Fruit fly (Drosophila melanogaster): ENCODE data around the gene Ugt303A1.

The Ugt303A1 gene

DNA sequence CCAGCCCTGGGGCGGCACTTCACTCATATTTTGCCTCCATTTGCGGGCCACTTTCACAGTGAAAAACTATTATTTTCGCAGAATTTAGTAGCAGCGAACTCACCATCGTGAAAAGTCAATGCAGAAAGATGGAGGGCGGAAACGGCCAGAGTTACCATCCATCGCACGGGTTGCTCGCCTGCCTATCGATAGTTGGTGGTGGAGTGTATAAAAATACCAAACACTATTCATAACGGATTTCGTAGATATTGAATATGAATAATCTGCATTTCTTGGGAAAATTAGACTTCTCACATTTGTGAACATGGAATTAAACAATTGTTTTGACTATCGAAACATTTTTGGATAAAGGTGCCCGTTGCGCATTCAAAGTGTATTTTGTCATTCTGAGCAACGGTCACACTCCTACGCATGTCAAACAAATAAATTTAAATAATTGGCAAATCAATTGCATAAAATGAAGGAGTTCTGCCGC lies 40.9 kb downstream of the Ugt303A1 start, which contains the start of the genes RpS25 and CG4820 (continued):
- peak; percentile 75 for TF ChIP-seq ara (GFP tag; IDR thresholded peaks at IDR 0.05)
- peak; percentile 96 for TF ChIP-seq CG33213 (GFP tag; optimal IDR thresholded peaks at IDR 0.05)
- peak; percentile 75 for TF ChIP-seq bab2 (GFP tag; optimal IDR thresholded peaks at IDR 0.05)
- peak; percentile 71 for TF ChIP-seq Dek (tag; optimal IDR thresholded peaks at IDR 0.05)
- peak in 1 of 3 experiments; percentile 66 for TF ChIP-seq Stat92E (GFP tag; optimal IDR thresholded peaks at IDR 0.05)
- no peak for TF ChIP-seq pita (GFP tag; optimal IDR thresholded peaks at IDR 0.05)
- peak; percentile 95 for TF ChIP-seq nau (GFP tag; optimal IDR thresholded peaks at IDR 0.05)
- TF ChIP-seq trh (GFP tag; optimal IDR thresholded peaks at IDR 0.05) = peak; percentile 86
- peak; percentile 93 for TF ChIP-seq Rfx (GFP tag; IDR thresholded peaks at IDR 0.05)
- TF ChIP-seq CG7786 (GFP tag; optimal IDR thresholded peaks at IDR 0.05) = peak; percentile 81
- no peak for TF ChIP-seq CkIIα-i1 (GFP tag; IDR thresholded peaks at IDR 0.05)
- TF ChIP-seq NC2α (GFP tag; optimal IDR thresholded peaks at IDR 0.05) = peak; percentile 84
- peak; percentile 88 for TF ChIP-seq stwl (tag; optimal IDR thresholded peaks at IDR 0.05)
- TF ChIP-seq ken (GFP tag; IDR thresholded peaks at IDR 0.05) = peak; percentile 78
- peak; percentile 81 for TF ChIP-seq jumu (GFP tag; optimal IDR thresholded peaks at IDR 0.05)
- peak; percentile 58; the same call in 1 of the 2 replicates for TF ChIP-seq danr (GFP tag; IDR thresholded peaks at IDR 0.05)
- peak; percentile 76 for TF ChIP-seq CG10462 (GFP tag; optimal IDR thresholded peaks at IDR 0.05)
- peak; percentile 97 for TF ChIP-seq dm (GFP tag; optimal IDR thresholded peaks at IDR 0.05)
- TF ChIP-seq CG3281 (GFP tag; optimal IDR thresholded peaks at IDR 0.05) = peak; percentile 95
- peak; percentile 86 for TF ChIP-seq unpg (GFP tag; optimal IDR thresholded peaks at IDR 0.05)
- no peak; the same call in 1 of the 2 replicates for TF ChIP-seq Poxn (GFP tag; IDR thresholded peaks at IDR 0.05)
- TF ChIP-seq CG3407 (GFP tag; optimal IDR thresholded peaks at IDR 0.05) = peak; percentile 87
- peak; percentile 98 for TF ChIP-seq CG7987 (GFP tag; optimal IDR thresholded peaks at IDR 0.05)
- TF ChIP-seq CG3838 (GFP tag; optimal IDR thresholded peaks at IDR 0.05) = peak; percentile 75
- peak; percentile 84 for TF ChIP-seq twi (tag; optimal IDR thresholded peaks at IDR 0.05)
- TF ChIP-seq CG10321 (GFP tag; IDR thresholded peaks at IDR 0.05) = peak; percentile 54
- peak; percentile 82 for TF ChIP-seq CG12744 (GFP tag; optimal IDR thresholded peaks at IDR 0.05)
- peak; percentile 67; the same call in 2 of the 3 replicates for TF ChIP-seq zen2 (GFP tag; IDR thresholded peaks at IDR 0.05; ENCODE audit: partially characterized antibody)
- peak; percentile 82 for TF ChIP-seq CG8388 (GFP tag; optimal IDR thresholded peaks at IDR 0.05)
- peak; percentile 77; the same call in 1 of the 2 replicates for TF ChIP-seq seq (GFP tag; IDR thresholded peaks at IDR 0.05)
- peak; percentile 81 for TF ChIP-seq Optix (GFP tag; IDR thresholded peaks at IDR 0.05)
- peak; percentile 77 for TF ChIP-seq CG2129 (GFP tag; IDR thresholded peaks at IDR 0.05; ENCODE audit: partially characterized antibody)
- TF ChIP-seq MBD-R2 (GFP tag; IDR thresholded peaks at IDR 0.05) = peak; percentile 91
- TF ChIP-seq peb (GFP tag; IDR thresholded peaks at IDR 0.05) = peak; percentile 54; the same call in 1 of the 2 replicates
- peak; percentile 95 for TF ChIP-seq HHEX (GFP tag; optimal IDR thresholded peaks at IDR 0.05)
- TF ChIP-seq so (GFP tag; IDR thresholded peaks at IDR 0.05) = peak; percentile 85
- peak; percentile 89 for TF ChIP-seq amos (GFP tag; IDR thresholded peaks at IDR 0.05; ENCODE audit: partially characterized antibody)
- peak; percentile 90 for TF ChIP-seq Lhr (GFP tag; optimal IDR thresholded peaks at IDR 0.05)
- peak; percentile 72 for TF ChIP-seq CG10959 (GFP tag; IDR thresholded peaks at IDR 0.05)
- peak; percentile 92 for TF ChIP-seq HmgZ (tag; optimal IDR thresholded peaks at IDR 0.05)
- TF ChIP-seq kni (GFP tag; optimal IDR thresholded peaks at IDR 0.05) = peak; percentile 95
- TF ChIP-seq CG15269 (tag; optimal IDR thresholded peaks at IDR 0.05) = peak; percentile 84
- TF ChIP-seq run (tag; optimal IDR thresholded peaks at IDR 0.05) = peak; percentile 84
- TF ChIP-seq fd96Cb (tag; optimal IDR thresholded peaks at IDR 0.05) = peak; percentile 73
- TF ChIP-seq bowl (GFP tag; IDR thresholded peaks at IDR 0.05) = peak; percentile 71
- peak; percentile 87 for TF ChIP-seq CG16813 (GFP tag; IDR thresholded peaks at IDR 0.05; ENCODE audit: partially characterized antibody)
- TF ChIP-seq HmgD (GFP tag; optimal IDR thresholded peaks at IDR 0.05) = peak; percentile 90
- peak; percentile 98 for TF ChIP-seq mirr (GFP tag; optimal IDR thresholded peaks at IDR 0.05)
- TF ChIP-seq hkb (optimal IDR thresholded peaks at IDR 0.05) = peak; percentile 92
- peak; percentile 90 for TF ChIP-seq hkb (GFP tag; IDR thresholded peaks at IDR 0.05)
